Worm (Caenorhabditis elegans) whole organism, L3 larva: ENCODE measurements around the gene F22B5.10.

Experiments
- ZK546.5 ChIP-seq: sonication (generic microtip); optimal IDR thresholded peaks from 2 replicates; lab custom pipeline; 2017; ENCODE audit warnings: missing biosample characterization, missing genetic modification characterization
- aly-2 ChIP-seq: fragments of 150-350 bp; optimal IDR thresholded peaks from 2 replicates; lab custom pipeline; 2014; ENCODE audit warnings: missing biosample characterization, missing genetic modification characterization
- ama-1 ChIP-seq: fragments of 150-350 bp; optimal IDR thresholded peaks from 2 replicates; lab custom pipeline; 2018
- ceh-16 ChIP-seq: sonication (generic microtip); optimal IDR thresholded peaks from 2 replicates; lab custom pipeline; 2017; ENCODE audit warnings: missing biosample characterization, missing genetic modification characterization
- ceh-28 ChIP-seq: fragments of 150-350 bp; optimal IDR thresholded peaks from 2 replicates; lab custom pipeline; 2014; ENCODE audit warnings: missing biosample characterization, missing genetic modification reagents, missing genetic modification characterization
- ceh-82 ChIP-seq: fragments of 150-350 bp; optimal IDR thresholded peaks from 2 replicates; lab custom pipeline; 2014; ENCODE audit warnings: missing biosample characterization, missing genetic modification characterization
- ceh-9 ChIP-seq: sonication (generic microtip); optimal IDR thresholded peaks from 2 replicates; lab custom pipeline; 2018; ENCODE audit warnings: missing biosample characterization, missing genetic modification characterization
- daf-12 ChIP-seq: fragments of 150-350 bp; optimal IDR thresholded peaks from 2 replicates; lab custom pipeline; 2014; ENCODE audit warnings: missing biosample characterization, missing genetic modification reagents, missing genetic modification characterization
- egl-27 ChIP-seq: sonication (generic microtip); optimal IDR thresholded peaks from 4 replicates; lab custom pipeline; 2017; ENCODE audit warnings: missing biosample characterization, missing genetic modification reagents, missing genetic modification characterization
- egl-5 ChIP-seq: fragments of 150-350 bp; optimal IDR thresholded peaks from 2 replicates; lab custom pipeline; 2017; ENCODE audit warnings: missing biosample characterization, missing genetic modification reagents, missing genetic modification characterization, inconsistent platforms
- elt-1 ChIP-seq: fragments of 150-350 bp; optimal IDR thresholded peaks from 2 replicates; lab custom pipeline; 2014; ENCODE audit warnings: missing biosample characterization, missing genetic modification characterization
- elt-2 ChIP-seq: sonication (generic microtip); optimal IDR thresholded peaks from 2 replicates; lab custom pipeline; 2016; ENCODE audit warnings: missing genetic modification reagents, mild to moderate bottlenecking, missing genetic modification characterization, missing compliant biosample characterization
- elt-3 ChIP-seq, 3 experiments: fragments of 150-350 bp in 1 of 3; sonication (generic microtip) in 2 of 3; optimal IDR thresholded peaks; 2 replicates in 2 of 3; 4 replicates in 1 of 3; lab custom pipeline; 2014 to 2017; ENCODE audit warnings: missing biosample characterization in 3 of 3, missing genetic modification characterization in 3 of 3
- eor-1 ChIP-seq, 2 experiments: fragments of 150-350 bp; optimal IDR thresholded peaks; 2 replicates each; lab custom pipeline; 2014 to 2018; ENCODE audit warnings: missing biosample characterization in 2 of 2, missing genetic modification characterization in 2 of 2
- fkh-2 ChIP-seq: fragments of 150-350 bp; optimal IDR thresholded peaks from 2 replicates; lab custom pipeline; 2014; ENCODE audit warnings: missing biosample characterization, missing genetic modification reagents, missing genetic modification characterization
- fos-1 ChIP-seq: fragments of 150-350 bp; optimal IDR thresholded peaks from 2 replicates; lab custom pipeline; 2014; ENCODE audit warnings: missing biosample characterization, missing genetic modification characterization
- hmg-11 ChIP-seq: sonication (generic microtip); optimal IDR thresholded peaks from 2 replicates; lab custom pipeline; 2016; ENCODE audit warnings: missing genetic modification characterization, missing compliant biosample characterization
- jun-1 ChIP-seq: fragments of 150-350 bp; optimal IDR thresholded peaks from 2 replicates; lab custom pipeline; 2014; ENCODE audit warnings: missing biosample characterization, missing genetic modification reagents, missing genetic modification characterization
- lin-15B ChIP-seq: fragments of 150-350 bp; optimal IDR thresholded peaks from 2 replicates; lab custom pipeline; 2014; ENCODE audit warnings: missing biosample characterization, missing genetic modification characterization
- lin-39 ChIP-seq: fragments of 150-350 bp; optimal IDR thresholded peaks from 2 replicates; lab custom pipeline; 2018; ENCODE audit warnings: missing biosample characterization, missing genetic modification reagents, missing genetic modification characterization
- mdl-1 ChIP-seq: fragments of 150-350 bp; optimal IDR thresholded peaks from 2 replicates; lab custom pipeline; 2014; ENCODE audit warnings: missing biosample characterization, missing genetic modification characterization
- mml-1 ChIP-seq: fragments of 150-350 bp; sonication (generic microtip); optimal IDR thresholded peaks from 3 replicates; lab custom pipeline; 2014; ENCODE audit warnings: missing biosample characterization, missing genetic modification characterization
- nfya-1 ChIP-seq: sonication (generic microtip); optimal IDR thresholded peaks from 2 replicates; lab custom pipeline; 2017; ENCODE audit warnings: missing genetic modification characterization, mild to moderate bottlenecking, missing compliant biosample characterization, antibody characterized with exemption, moderate library complexity; ENCODE audit not compliant: insufficient read depth
- nhr-11 ChIP-seq: fragments of 150-350 bp; optimal IDR thresholded peaks from 2 replicates; lab custom pipeline; 2014; ENCODE audit warnings: missing biosample characterization, missing genetic modification characterization
- nhr-12 ChIP-seq: fragments of 150-350 bp; optimal IDR thresholded peaks from 2 replicates; lab custom pipeline; 2014; ENCODE audit warnings: missing biosample characterization, missing genetic modification characterization
- nhr-23 ChIP-seq: fragments of 150-350 bp; optimal IDR thresholded peaks from 2 replicates; lab custom pipeline; 2014; ENCODE audit warnings: missing biosample characterization, missing genetic modification reagents, missing genetic modification characterization
- nhr-25 ChIP-seq: sonication (generic microtip); optimal IDR thresholded peaks from 2 replicates; lab custom pipeline; 2017; ENCODE audit warnings: missing biosample characterization, missing genetic modification characterization
- nhr-28 ChIP-seq: fragments of 150-350 bp; optimal IDR thresholded peaks from 2 replicates; lab custom pipeline; 2014; ENCODE audit warnings: missing biosample characterization, missing genetic modification characterization
- nhr-77 ChIP-seq: fragments of 150-350 bp; optimal IDR thresholded peaks from 2 replicates; lab custom pipeline; 2014; ENCODE audit warnings: missing biosample characterization, missing genetic modification characterization
- pqm-1 ChIP-seq: fragments of 150-350 bp; optimal IDR thresholded peaks from 2 replicates; lab custom pipeline; 2017; ENCODE audit warnings: missing biosample characterization, missing genetic modification characterization, inconsistent platforms
- sea-2 ChIP-seq: fragments of 150-350 bp; sonication (generic microtip); optimal IDR thresholded peaks from 4 replicates; lab custom pipeline; 2014; ENCODE audit warnings: missing biosample characterization, missing genetic modification reagents, missing genetic modification characterization
- snpc-4 ChIP-seq: fragments of 150-350 bp; optimal IDR thresholded peaks from 2 replicates; lab custom pipeline; 2014; ENCODE audit warnings: missing biosample characterization, missing genetic modification characterization
- tbx-2 ChIP-seq: sonication (generic microtip); optimal IDR thresholded peaks from 2 replicates; lab custom pipeline; 2016; ENCODE audit warnings: mild to moderate bottlenecking, missing genetic modification characterization, missing compliant biosample characterization
- zag-1 ChIP-seq: fragments of 150-350 bp; optimal IDR thresholded peaks from 2 replicates; lab custom pipeline; 2014; ENCODE audit warnings: missing biosample characterization, missing genetic modification characterization
- ztf-4 ChIP-seq: fragments of 150-350 bp; optimal IDR thresholded peaks from 2 replicates; lab custom pipeline; 2014; ENCODE audit warnings: missing biosample characterization, missing genetic modification characterization

The F22B5.10 gene

ce11 chrII:8467809-8468208, 835 bp downstream of the F22B5.10 start, which contains the start of gene M05D6.2:
Gene M05D6.2, plus strand, starts transcription at chrII:8468109.
- no peak for TF ChIP-seq ceh-82 (tag; lab: Kevin White, UChicago)
- TF ChIP-seq fos-1 (tag; lab: Kevin White, UChicago), result no peak
- TF ChIP-seq nfya-1, result no peak
- no peak for TF ChIP-seq fkh-2 (tag; lab: Kevin White, UChicago)
- no peak for TF ChIP-seq nhr-23 (tag; lab: Kevin White, UChicago)
- TF ChIP-seq zag-1 (tag; lab: Kevin White, UChicago), result no peak
- no peak for TF ChIP-seq ama-1
- TF ChIP-seq nhr-25 (tag; lab: Kevin White, UChicago), result no peak
- no peak for TF ChIP-seq ceh-16 (tag; lab: Kevin White, UChicago)
- TF ChIP-seq nhr-28 (tag; lab: Kevin White, UChicago), result no peak
- TF ChIP-seq aly-2 (tag; lab: Kevin White, UChicago), result no peak
- no peak for TF ChIP-seq nhr-11 (tag; lab: Kevin White, UChicago)
- no peak for TF ChIP-seq jun-1 (tag; lab: Kevin White, UChicago)
- no peak for TF ChIP-seq egl-5 (tag; lab: Kevin White, UChicago)
- TF ChIP-seq pqm-1, result no peak
- no peak for TF ChIP-seq mdl-1 (tag; lab: Kevin White, UChicago)
- no peak for TF ChIP-seq daf-12 (tag; lab: Kevin White, UChicago)
- TF ChIP-seq egl-27 (tag; lab: Kevin White, UChicago), result no peak
- no peak for TF ChIP-seq tbx-2 (tag; lab: Kevin White, UChicago)
- TF ChIP-seq elt-1 (tag; lab: Kevin White, UChicago), result no peak

- no peak for TF ChIP-seq elt-3 (tag; optimal IDR thresholded peaks at IDR 0.05; lab: Kevin White, UChicago)
- TF ChIP-seq eor-1 (tag; optimal IDR thresholded peaks at IDR 0.05; lab: Kevin White, UChicago), result no peak
- no peak for TF ChIP-seq ceh-9 (tag; lab: Kevin White, UChicago)
- TF ChIP-seq ztf-4 (tag; lab: Kevin White, UChicago), result no peak
- no peak for TF ChIP-seq aly-2 (tag; lab: Kevin White, UChicago)
- TF ChIP-seq nhr-28 (tag; lab: Kevin White, UChicago), result no peak
- TF ChIP-seq ama-1, result no peak
- TF ChIP-seq daf-12 (tag; lab: Kevin White, UChicago), result no peak
- no peak for TF ChIP-seq sea-2 (GFP tag; lab: Kevin White, UChicago)
- TF ChIP-seq ceh-28 (tag; lab: Kevin White, UChicago), result no peak
- TF ChIP-seq nhr-25 (tag; lab: Kevin White, UChicago), result no peak
- TF ChIP-seq fkh-2 (tag; lab: Kevin White, UChicago), result no peak
- TF ChIP-seq snpc-4 (tag; lab: Kevin White, UChicago), result no peak
- TF ChIP-seq lin-15B (tag; lab: Kevin White, UChicago), result no peak
- TF ChIP-seq pqm-1, result no peak
- TF ChIP-seq ceh-82 (tag; lab: Kevin White, UChicago), result no peak
- TF ChIP-seq mml-1 (tag; lab: Kevin White, UChicago), result no peak
- TF ChIP-seq ZK546.5 (tag; lab: Kevin White, UChicago), result no peak
- no peak for TF ChIP-seq ceh-16 (tag; lab: Kevin White, UChicago)
- no peak for TF ChIP-seq nhr-77
Observed at ce11 chrII:8471139-8471538, 4.2 kb downstream of the F22B5.10 start, which contains the start of gene M05D6.8. Gene M05D6.8, minus strand, starts transcription at chrII:8471239.

- no peak for TF ChIP-seq pqm-1
- no peak for TF ChIP-seq nhr-77
- TF ChIP-seq ceh-9 (tag; lab: Kevin White, UChicago), result no peak
- TF ChIP-seq fos-1 (tag; lab: Kevin White, UChicago), result no peak
- no peak for TF ChIP-seq lin-15B (tag; lab: Kevin White, UChicago)
- no peak for TF ChIP-seq elt-2
- no peak for TF ChIP-seq tbx-2 (tag; lab: Kevin White, UChicago)
- no peak for TF ChIP-seq jun-1 (tag; lab: Kevin White, UChicago)
- TF ChIP-seq elt-3 (tag; optimal IDR thresholded peaks at IDR 0.05; lab: Kevin White, UChicago), result no peak
- no peak for TF ChIP-seq lin-39
- TF ChIP-seq hmg-11 (tag; lab: Kevin White, UChicago), result no peak
- TF ChIP-seq snpc-4 (tag; lab: Kevin White, UChicago), result no peak
- no peak for TF ChIP-seq ceh-16 (tag; lab: Kevin White, UChicago)
- no peak for TF ChIP-seq egl-5 (tag; lab: Kevin White, UChicago)
- no peak for TF ChIP-seq ceh-82 (tag; lab: Kevin White, UChicago)
- TF ChIP-seq nhr-12 (tag; lab: Kevin White, UChicago), result no peak
- TF ChIP-seq nfya-1, result no peak
- TF ChIP-seq nhr-11 (tag; lab: Kevin White, UChicago), result no peak
- no peak for TF ChIP-seq fkh-2 (tag; lab: Kevin White, UChicago)
Observed at ce11 chrII:8472916-8473315, 5.9 kb downstream of the F22B5.10 start.
